Worm (Caenorhabditis elegans) whole organism, L1 larva: ENCODE results near the gene K01A2.4.

Experiments
- C16A3.4 ChIP-seq: fragments of 150-350 bp; optimal IDR thresholded peaks from 2 replicates; lab custom pipeline; 2014; ENCODE audit warnings: missing biosample characterization, missing genetic modification characterization
- C34B4.2 ChIP-seq: sonication (generic microtip); optimal IDR thresholded peaks from 2 replicates; lab custom pipeline; 2017; ENCODE audit warnings: mild to moderate bottlenecking, missing genetic modification characterization, missing compliant biosample characterization
- alr-1 ChIP-seq: fragments of 200-800 bp; sonication (Bioruptor generic); optimal IDR thresholded peaks from 2 replicates; lab custom pipeline; 2018; ENCODE audit warnings: borderline replicate concordance, mild to moderate bottlenecking, missing genetic modification characterization, missing compliant biosample characterization
- blmp-1 ChIP-seq: fragments of 150-350 bp; optimal IDR thresholded peaks from 2 replicates; lab custom pipeline; 2014; ENCODE audit warnings: missing biosample characterization, missing genetic modification characterization
- ceh-82 ChIP-seq, 3 experiments: fragments of 150-350 bp in 1 of 3; sonication (generic microtip) in 2 of 3; optimal IDR thresholded peaks; 2 replicates each; lab custom pipeline; 2014 to 2017; ENCODE audit warnings: missing biosample characterization in 3 of 3, missing genetic modification characterization in 3 of 3
- ceh-88 ChIP-seq: fragments of 200-800 bp; sonication (Bioruptor generic); IDR thresholded peaks from 2 replicates; pipeline ENCODE4 v1.3.6; 2022; ENCODE audit warnings: missing genetic modification characterization, missing compliant biosample characterization
- ceh-90 ChIP-seq: sonication (generic microtip); optimal IDR thresholded peaks from 2 replicates; lab custom pipeline; 2016; ENCODE audit warnings: missing genetic modification characterization, missing compliant biosample characterization
- dpl-1 ChIP-seq, 3 experiments: fragments of 150-350 bp in 2 of 3; sonication (generic microtip) in 1 of 3; optimal IDR thresholded peaks; 2 replicates each; lab custom pipeline; 2014 to 2017; ENCODE audit warnings: missing biosample characterization in 3 of 3, missing genetic modification characterization in 3 of 3, missing genetic modification reagents in 3 of 3
- efl-1 ChIP-seq, 4 experiments: fragments of 150-350 bp; optimal IDR thresholded peaks in 3 of 4; peaks in 1 of 4; 1 replicate in 1 of 4; 2 replicates in 3 of 4; lab custom pipeline; 2014; ENCODE audit warnings: missing biosample characterization in 2 of 4, missing genetic modification characterization in 2 of 4, missing genetic modification reagents in 2 of 4
- egl-13 ChIP-seq: sonication (generic microtip); optimal IDR thresholded peaks from 2 replicates; lab custom pipeline; 2016; ENCODE audit warnings: missing genotype, missing genetic modification reagents, missing genetic modification characterization, missing compliant biosample characterization
- egl-27 ChIP-seq, 2 experiments: fragments of 150-350 bp in 1 of 2; sonication (generic microtip); optimal IDR thresholded peaks; 3 replicates each; lab custom pipeline; 2017 to 2018; ENCODE audit warnings: missing biosample characterization in 2 of 2, missing genetic modification characterization in 2 of 2, missing genetic modification reagents in 2 of 2
- elt-2 ChIP-seq: sonication (generic microtip); optimal IDR thresholded peaks from 2 replicates; lab custom pipeline; 2016; ENCODE audit warnings: missing genetic modification characterization, mild to moderate bottlenecking, inconsistent platforms, missing compliant biosample characterization, missing genetic modification reagents
- ets-5 ChIP-seq: fragments of 200-800 bp; sonication (Bioruptor generic); IDR thresholded peaks from 2 replicates; pipeline ENCODE4 v1.3.6; 2022; ENCODE audit warnings: missing genetic modification characterization, missing compliant biosample characterization
- fkh-4 ChIP-seq: sonication (generic microtip); optimal IDR thresholded peaks from 2 replicates; lab custom pipeline; 2016; ENCODE audit warnings: missing compliant biosample characterization, missing genetic modification characterization, borderline replicate concordance
- fkh-8 ChIP-seq: sonication (generic microtip); optimal IDR thresholded peaks from 2 replicates; lab custom pipeline; 2016; ENCODE audit warnings: mild to moderate bottlenecking, missing genetic modification characterization, missing compliant biosample characterization
- grh-1 ChIP-seq: fragments of 200-800 bp; sonication (Bioruptor generic); IDR thresholded peaks from 2 replicates; pipeline ENCODE4 v1.3.6; 2022; ENCODE audit warnings: missing genetic modification reagents, missing genetic modification characterization, missing compliant biosample characterization
- hlh-17 ChIP-seq: fragments of 200-800 bp; sonication (Bioruptor generic); optimal IDR thresholded peaks from 2 replicates; lab custom pipeline; 2018; ENCODE audit warnings: missing genetic modification characterization, mild to moderate bottlenecking, missing compliant biosample characterization, moderate library complexity, borderline replicate concordance
- hlh-4 ChIP-seq: sonication (generic microtip); optimal IDR thresholded peaks from 2 replicates; lab custom pipeline; 2016; ENCODE audit warnings: mild to moderate bottlenecking, missing genetic modification characterization, missing compliant biosample characterization
- hpl-2 ChIP-seq: fragments of 150-350 bp; optimal IDR thresholded peaks from 2 replicates; lab custom pipeline; 2014; ENCODE audit warnings: missing biosample characterization, missing genetic modification reagents, missing genetic modification characterization
- jun-1 ChIP-seq: fragments of 150-350 bp; optimal IDR thresholded peaks from 2 replicates; lab custom pipeline; 2014; ENCODE audit warnings: missing biosample characterization, missing genetic modification reagents, missing genetic modification characterization
- lin-13 ChIP-seq: fragments of 150-350 bp; optimal IDR thresholded peaks from 2 replicates; lab custom pipeline; 2014; ENCODE audit warnings: missing biosample characterization, missing genetic modification reagents, missing genetic modification characterization
- lin-14 ChIP-seq: fragments of 200-800 bp; sonication (Bioruptor generic); optimal IDR thresholded peaks from 2 replicates; lab custom pipeline; 2018; ENCODE audit warnings: mild to moderate bottlenecking, missing genetic modification characterization, moderate library complexity, missing compliant biosample characterization
- lin-35 ChIP-seq, 2 experiments: fragments of 150-350 bp; optimal IDR thresholded peaks; 2 replicates each; lab custom pipeline; 2014; ENCODE audit warnings: missing biosample characterization in 2 of 2, missing genetic modification characterization in 2 of 2, missing genetic modification reagents in 2 of 2
- lin-39 ChIP-seq: fragments of 150-350 bp; optimal IDR thresholded peaks from 2 replicates; lab custom pipeline; 2014; ENCODE audit warnings: missing biosample characterization, missing genetic modification reagents, missing genetic modification characterization
- lir-3 ChIP-seq: sonication (generic microtip); optimal IDR thresholded peaks from 2 replicates; lab custom pipeline; 2016; ENCODE audit warnings: mild to moderate bottlenecking, missing genetic modification characterization, moderate library complexity, missing compliant biosample characterization; ENCODE audit not compliant: poor library complexity
- lsy-2 ChIP-seq, 2 experiments: fragments of 150-350 bp; optimal IDR thresholded peaks; 2 replicates each; lab custom pipeline; 2014; ENCODE audit warnings: missing biosample characterization in 2 of 2, missing genetic modification characterization in 2 of 2
- mdl-1 ChIP-seq, 2 experiments: fragments of 150-350 bp; optimal IDR thresholded peaks; 2 replicates each; lab custom pipeline; 2014 to 2017; ENCODE audit warnings: missing biosample characterization in 2 of 2, missing genetic modification characterization in 2 of 2, inconsistent platforms in 1 of 2
- nhr-19 ChIP-seq: fragments of 200-800 bp; sonication (Bioruptor generic); conservative IDR thresholded peaks from 2 replicates; pipeline ENCODE4 v1.3.6; 2022; ENCODE audit warnings: missing genetic modification characterization, missing compliant biosample characterization
- nhr-20 ChIP-seq: sonication (generic microtip); optimal IDR thresholded peaks from 2 replicates; lab custom pipeline; 2016; ENCODE audit warnings: mild to moderate bottlenecking, missing genetic modification characterization, missing compliant biosample characterization
- nhr-237 ChIP-seq: fragments of 150-350 bp; optimal IDR thresholded peaks from 2 replicates; lab custom pipeline; 2014; ENCODE audit warnings: missing biosample characterization, missing genetic modification characterization
- nhr-47 ChIP-seq: sonication (generic microtip); optimal IDR thresholded peaks from 2 replicates; lab custom pipeline; 2016; ENCODE audit warnings: mild to moderate bottlenecking, missing genetic modification characterization, moderate library complexity, missing compliant biosample characterization
- nhr-71 ChIP-seq: sonication (generic microtip); optimal IDR thresholded peaks from 2 replicates; lab custom pipeline; 2016; ENCODE audit warnings: mild to moderate bottlenecking, missing genetic modification characterization, moderate library complexity, missing compliant biosample characterization
- nhr-76 ChIP-seq: sonication (generic microtip); optimal IDR thresholded peaks from 2 replicates; lab custom pipeline; 2017; ENCODE audit warnings: missing biosample characterization, missing genetic modification characterization
- nhr-85 ChIP-seq: sonication (generic microtip); peaks from one replicate; lab custom pipeline; 2016; ENCODE audit warnings: missing genetic modification characterization, inconsistent platforms, missing compliant biosample characterization
- pax-3 ChIP-seq: fragments of 200-800 bp; sonication (Bioruptor generic); optimal IDR thresholded peaks from 2 replicates; lab custom pipeline; 2018; ENCODE audit warnings: mild to moderate bottlenecking, missing genetic modification characterization, moderate library complexity, missing compliant biosample characterization
- rnt-1 ChIP-seq: sonication (generic microtip); optimal IDR thresholded peaks from 2 replicates; lab custom pipeline; 2016; ENCODE audit warnings: mild to moderate bottlenecking, missing genetic modification characterization, moderate library complexity, missing compliant biosample characterization
- skn-1 ChIP-seq: fragments of 150-350 bp; optimal IDR thresholded peaks from 2 replicates; lab custom pipeline; 2014; ENCODE audit warnings: missing biosample characterization, missing genetic modification characterization
- snu-23 ChIP-seq: sonication (generic microtip); optimal IDR thresholded peaks from 2 replicates; lab custom pipeline; 2016; ENCODE audit warnings: missing genetic modification characterization, missing compliant biosample characterization
- sox-4 ChIP-seq: sonication (generic microtip); optimal IDR thresholded peaks from 2 replicates; lab custom pipeline; 2016; ENCODE audit warnings: missing genetic modification characterization, missing compliant biosample characterization
- sptf-1 ChIP-seq: fragments of 150-350 bp; optimal IDR thresholded peaks from 2 replicates; lab custom pipeline; 2014; ENCODE audit warnings: missing biosample characterization, missing genetic modification characterization
- swsn-7 ChIP-seq: sonication (generic microtip); optimal IDR thresholded peaks from 2 replicates; lab custom pipeline; 2016; ENCODE audit warnings: missing genetic modification characterization, missing compliant biosample characterization
- tbx-2 ChIP-seq: sonication (generic microtip); optimal IDR thresholded peaks from 2 replicates; lab custom pipeline; 2016; ENCODE audit warnings: missing genetic modification characterization, missing compliant biosample characterization
- unc-130 ChIP-seq: fragments of 150-350 bp; optimal IDR thresholded peaks from 2 replicates; lab custom pipeline; 2017; ENCODE audit warnings: missing biosample characterization, missing genetic modification characterization, inconsistent platforms
- unc-62 ChIP-seq: fragments of 150-350 bp; optimal IDR thresholded peaks from 2 replicates; lab custom pipeline; 2014; ENCODE audit warnings: missing biosample characterization, missing genetic modification reagents, missing genetic modification characterization
- unc-86 ChIP-seq: sonication (generic microtip); optimal IDR thresholded peaks from 2 replicates; lab custom pipeline; 2016; ENCODE audit warnings: missing genetic modification characterization, missing compliant biosample characterization
- vab-15 ChIP-seq: sonication (generic microtip); optimal IDR thresholded peaks from 2 replicates; lab custom pipeline; 2017; ENCODE audit warnings: missing genotype, mild to moderate bottlenecking, missing genetic modification characterization, missing compliant biosample characterization

K01A2.4 gene

ce11 chrII:323048-323776 is 16.0 kb downstream of the K01A2.4 start, which contains the start of gene K01A2.10 (continued):
- TF ChIP-seq ceh-82 (tag; optimal IDR thresholded peaks at IDR 0.05; lab: Kevin White, UChicago) (peak; percentile 3 to 58 (median 17)), lin-14 (GFP tag; lab: Kevin White, UChicago) (peak; percentile 93), hpl-2 (GFP tag; lab: Kevin White, UChicago) (no peak), fkh-8 (tag; lab: Kevin White, UChicago) (peak; percentile 51), lin-13 (GFP tag; lab: Kevin White, UChicago) (peak; percentile 17), nhr-85 (tag; lab: Kevin White, UChicago) (peak; percentile 37), snu-23 (peak; percentile 70), ets-5 (no peak), swsn-7 (peak; percentile 37), lsy-2 (tag; optimal IDR thresholded peaks at IDR 0.05; lab: Kevin White, UChicago) (peak; percentile 5 to 72), egl-13 (tag; lab: Kevin White, UChicago) (no peak), mdl-1 (tag; optimal IDR thresholded peaks at IDR 0.05; lab: Kevin White, UChicago) (peak in 1 of 2 experiments; percentile 51), sptf-1 (tag; lab: Kevin White, UChicago) (no peak), rnt-1 (tag; lab: Kevin White, UChicago) (peak; percentile 65), pax-3 (no peak), nhr-20 (tag; lab: Kevin White, UChicago) (peak; percentile 63), nhr-47 (tag; lab: Kevin White, UChicago) (peak; percentile 19), lin-35 (GFP tag; optimal IDR thresholded peaks at IDR 0.05; lab: Kevin White, UChicago) (peak; percentile 39 to 56), vab-15 (no peak)

DNA sequence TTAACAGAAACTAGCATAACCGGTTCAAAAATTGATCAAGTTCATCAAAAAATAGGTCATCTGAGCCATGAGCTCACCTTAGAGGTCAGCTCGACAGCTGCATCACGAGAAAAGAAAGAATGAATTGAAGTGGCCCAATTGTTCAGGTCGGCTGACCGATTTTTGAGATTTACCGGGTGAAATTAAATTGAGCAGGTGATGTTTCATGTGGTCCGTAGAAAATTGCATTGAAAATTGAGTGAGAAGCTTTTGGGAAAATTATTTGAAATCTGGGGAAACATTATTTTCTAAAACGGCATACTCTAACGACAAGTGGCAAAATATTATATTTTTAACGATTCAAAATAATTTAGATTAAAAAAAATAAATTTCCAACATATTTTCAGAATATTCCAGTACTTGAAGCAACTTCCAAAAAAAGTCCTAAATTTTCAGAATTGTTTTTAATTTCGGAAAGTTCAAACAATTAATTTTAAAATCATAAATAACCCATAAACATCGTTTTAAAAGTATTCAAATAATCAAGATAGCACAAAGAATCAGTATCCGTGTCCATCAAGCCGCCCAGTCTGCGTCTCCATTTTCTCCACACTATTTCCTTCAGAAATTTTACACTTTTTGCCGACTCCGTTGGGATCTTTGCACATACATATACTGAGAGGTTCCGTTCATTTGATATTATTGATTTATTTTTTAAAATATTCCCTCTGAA is 18.5 kb downstream of the K01A2.4 start, which contains the start of gene sgcb-1:
Gene sgcb-1, plus strand, starts transcription at position 662 of the 712 bp plus-strand sequence.
- TF ChIP-seq grh-1 (GFP tag; lab: Robert Waterston, UW) (no peak), unc-86 (tag; lab: Kevin White, UChicago) (no peak), C16A3.4 (tag; lab: Kevin White, UChicago) (no peak), ceh-88 (GFP tag; lab: Robert Waterston, UW) (no peak), elt-2 (tag; lab: Kevin White, UChicago) (no peak), unc-130 (tag; lab: Kevin White, UChicago) (peak; percentile 1), nhr-71 (tag; lab: Kevin White, UChicago) (peak; percentile 28), dpl-1 (GFP tag; optimal IDR thresholded peaks at IDR 0.05; lab: Kevin White, UChicago) (no peak), egl-27 (tag; optimal IDR thresholded peaks at IDR 0.05; lab: Kevin White, UChicago) (no peak), lin-13 (GFP tag; lab: Kevin White, UChicago) (no peak), sox-4 (tag; lab: Kevin White, UChicago) (no peak), nhr-76 (no peak), sptf-1 (tag; lab: Kevin White, UChicago) (no peak), ceh-82 (tag; optimal IDR thresholded peaks at IDR 0.05; lab: Kevin White, UChicago) (no peak), efl-1 (optimal IDR thresholded peaks at IDR 0.05; lab: Kevin White, UChicago) (no peak), efl-1 (GFP tag; optimal IDR thresholded peaks at IDR 0.05 in 1 of 2; lab: Kevin White, UChicago) (peak in 1 of 2 experiments; percentile 86), ets-5 (no peak), ceh-90 (no peak), lin-35 (GFP tag; optimal IDR thresholded peaks at IDR 0.05; lab: Kevin White, UChicago) (no peak), hlh-17 (GFP tag; lab: Kevin White, UChicago) (no peak), nhr-237 (tag; lab: Kevin White, UChicago) (no peak), nhr-19 (GFP tag; lab: Robert Waterston, UW) (no peak), unc-62 (GFP tag; lab: Kevin White, UChicago) (no peak), lsy-2 (tag; optimal IDR thresholded peaks at IDR 0.05; lab: Kevin White, UChicago) (no peak), C34B4.2 (tag; lab: Kevin White, UChicago) (no peak), skn-1 (tag; lab: Kevin White, UChicago) (no peak), hlh-4 (tag; lab: Kevin White, UChicago) (no peak), lin-14 (GFP tag; lab: Kevin White, UChicago) (peak; percentile 20), fkh-4 (tag; lab: Kevin White, UChicago) (no peak), jun-1 (tag; lab: Kevin White, UChicago) (no peak), fkh-8 (tag; lab: Kevin White, UChicago) (no peak), blmp-1 (tag; lab: Kevin White, UChicago) (no peak), lir-3 (no peak), alr-1 (no peak), lin-39 (tag; lab: Kevin White, UChicago) (no peak), tbx-2 (tag; lab: Kevin White, UChicago) (no peak)
